Fruit fly (Drosophila melanogaster): ENCODE results near the gene Obp18a.

DNA sequence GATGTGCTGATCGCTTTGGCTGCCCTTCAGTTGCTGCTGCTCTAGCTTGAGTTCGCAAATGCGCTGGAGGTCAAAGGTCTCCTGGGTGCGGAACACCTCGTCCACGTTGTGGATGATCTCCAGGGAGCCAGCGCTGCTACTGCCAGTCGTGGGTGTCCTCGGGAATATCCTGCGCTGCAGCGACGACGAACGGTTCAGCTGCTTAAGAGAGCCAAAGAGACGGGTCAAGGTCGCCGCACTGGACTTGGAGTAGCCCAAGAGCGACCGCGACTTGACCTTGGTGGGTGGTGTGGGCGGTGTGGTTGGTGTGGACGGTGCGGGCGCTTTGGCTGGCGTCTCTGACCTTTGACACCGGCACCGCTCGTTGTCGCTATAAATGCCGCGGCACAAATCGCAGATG lies 18.6 kb upstream of the Obp18a start:
- TF ChIP-seq CTCF (optimal IDR thresholded peaks at IDR 0.05) = no peak
- TF ChIP-seq CG8478 (optimal IDR thresholded peaks at IDR 0.05) = no peak

Measured in S2 (cell line).